Worm (Caenorhabditis elegans): ENCODE results near the gene tpst-2.

Gene tpst-2

ce11 chrIII:797507-797906, 26.4 kb downstream of the tpst-2 start:
- TF ChIP-seq ceh-27 (GFP tag; optimal IDR thresholded peaks at IDR 0.05) (no peak), madf-8 (GFP tag; conservative IDR thresholded peaks at IDR 0.05) (no peak), dpff-1 (tag; optimal IDR thresholded peaks at IDR 0.05) (no peak), F49E8.2 (tag; optimal IDR thresholded peaks at IDR 0.05; ENCODE audit: insufficient read depth) (no peak), rpc-1 (optimal IDR thresholded peaks at IDR 0.05) (no peak), rpc-1 (tag; optimal IDR thresholded peaks at IDR 0.05) (no peak), ccch-3 (GFP tag; optimal IDR thresholded peaks at IDR 0.05) (no peak), nhr-120 (GFP tag; IDR thresholded peaks at IDR 0.05) (no peak), hmg-20 (GFP tag; IDR thresholded peaks at IDR 0.05) (no peak), madf-6 (GFP tag; IDR thresholded peaks at IDR 0.05) (no peak), attf-6 (GFP tag; IDR thresholded peaks at IDR 0.05) (no peak), tbx-9 (tag; optimal IDR thresholded peaks at IDR 0.05; ENCODE audit: borderline replicate concordance) (no peak), nhr-179 (tag; optimal IDR thresholded peaks at IDR 0.05) (no peak), cebp-2 (GFP tag; IDR thresholded peaks at IDR 0.05) (no peak), D2030.7 (GFP tag; IDR thresholded peaks at IDR 0.05) (no peak)

- TF ChIP-seq bed-2 (GFP tag; IDR thresholded peaks at IDR 0.05) = no peak
- no peak for TF ChIP-seq ceh-40 (GFP tag; IDR thresholded peaks at IDR 0.05)
- no peak for TF ChIP-seq mcd-1 (GFP tag; IDR thresholded peaks at IDR 0.05)
- TF ChIP-seq lin-54 (GFP tag; optimal IDR thresholded peaks at IDR 0.05) = no peak
- no peak for TF ChIP-seq B0336.3 (GFP tag; IDR thresholded peaks at IDR 0.05)
- TF ChIP-seq B0019.2 (GFP tag; conservative IDR thresholded peaks at IDR 0.05) = no peak
- TF ChIP-seq ztf-6 (GFP tag; IDR thresholded peaks at IDR 0.05) = no peak
- no peak for TF ChIP-seq mel-28 (tag; optimal IDR thresholded peaks at IDR 0.05; ENCODE audit: borderline replicate concordance)
- no peak for TF ChIP-seq snpc-1.1 (tag; optimal IDR thresholded peaks at IDR 0.05; ENCODE audit: insufficient read depth)
- no peak for TF ChIP-seq attf-5 (GFP tag; optimal IDR thresholded peaks at IDR 0.05)
- no peak for TF ChIP-seq B0261.1 (tag; optimal IDR thresholded peaks at IDR 0.05)
- TF ChIP-seq lin-35 (GFP tag; optimal IDR thresholded peaks at IDR 0.05) = no peak
- no peak for TF ChIP-seq aptf-3 (GFP tag; IDR thresholded peaks at IDR 0.05)
- no peak for TF ChIP-seq rcor-1 (GFP tag; IDR thresholded peaks at IDR 0.05)
- no peak for TF ChIP-seq F33H1.4 (GFP tag; IDR thresholded peaks at IDR 0.05)
- no peak for TF ChIP-seq atf-7 (tag; optimal IDR thresholded peaks at IDR 0.05)
- TF ChIP-seq sptf-2 (GFP tag; optimal IDR thresholded peaks at IDR 0.05) = no peak
- no peak for TF ChIP-seq snpc-1.3 (tag; optimal IDR thresholded peaks at IDR 0.05; ENCODE audit: insufficient read depth)
Observed at ce11 chrIII:802041-802440, 31.0 kb downstream of the tpst-2 start.

ce11 chrIII:811544-811943, 40.5 kb downstream of the tpst-2 start, which contains the start of gene daf-7:
TSS of gene daf-7 (plus strand) at chrIII:811844.
- TF ChIP-seq hrde-1 (tag; optimal IDR thresholded peaks at IDR 0.05; ENCODE audit: borderline replicate concordance) (no peak), rec-8 (tag; optimal IDR thresholded peaks at IDR 0.05) (no peak), ceh-79 (tag; optimal IDR thresholded peaks at IDR 0.05) (no peak), rcor-1 (GFP tag; IDR thresholded peaks at IDR 0.05) (no peak)

ce11 chrIII:815845-816244, 44.8 kb downstream of the tpst-2 start, which contains the start of gene dac-1:
TSS of gene dac-1 (plus strand) at chrIII:816145.
- no peak for TF ChIP-seq D2030.7 (GFP tag; IDR thresholded peaks at IDR 0.05)
- no peak for TF ChIP-seq ceh-91 (GFP tag; IDR thresholded peaks at IDR 0.05)
- no peak for TF ChIP-seq snpc-1.1 (tag; optimal IDR thresholded peaks at IDR 0.05; ENCODE audit: insufficient read depth)
- TF ChIP-seq F55B11.4 (tag; optimal IDR thresholded peaks at IDR 0.05; ENCODE audit: borderline replicate concordance, insufficient read depth) = no peak
- no peak for TF ChIP-seq tlf-1 (GFP tag; optimal IDR thresholded peaks at IDR 0.05)
- TF ChIP-seq attf-3 (GFP tag; conservative IDR thresholded peaks at IDR 0.05) = no peak
- TF ChIP-seq sdz-38 (tag; optimal IDR thresholded peaks at IDR 0.05) = no peak
- no peak for TF ChIP-seq akir-1 (GFP tag; optimal IDR thresholded peaks at IDR 0.05)
- no peak for TF ChIP-seq nfya-1 (tag; optimal IDR thresholded peaks at IDR 0.05; ENCODE audit: borderline replicate concordance, insufficient read depth)
- TF ChIP-seq Y53F4B.3 (GFP tag; IDR thresholded peaks at IDR 0.05) = no peak
- no peak for TF ChIP-seq Y53G8AR.9 (GFP tag; conservative IDR thresholded peaks at IDR 0.05)
